Fruit fly (Drosophila melanogaster) whole organism, embryonic: ENCODE results near the gene CG1622.
A peak's percentile ranks its signal among the peaks of the same experiment; 100 is the strongest.

Source experiments
- Atf-2 ChIP-seq: fragments of 200-800 bp; sonication (Bioruptor generic); optimal IDR thresholded peaks from 2 replicates; lab custom pipeline; 2016; ENCODE audit warnings: missing biosample characterization, missing genetic modification characterization
- BEAF-32 ChIP-seq: fragments of 200-800 bp; sonication (Bioruptor generic); optimal IDR thresholded peaks from 3 replicates; lab custom pipeline; 2017; ENCODE audit warnings: missing biosample characterization, missing genetic modification characterization, mild to moderate bottlenecking, moderate library complexity, missing genetic modification reagents
- CG10267 ChIP-seq: fragments of 200-800 bp; sonication (Bioruptor generic); optimal IDR thresholded peaks from 2 replicates; lab custom pipeline; 2018; ENCODE audit warnings: missing biosample characterization, mild to moderate bottlenecking, missing genetic modification characterization, moderate library complexity
- CG11723 ChIP-seq: fragments of 200-800 bp; sonication (Bioruptor generic); optimal IDR thresholded peaks from 2 replicates; lab custom pipeline; 2017; ENCODE audit warnings: missing biosample characterization, mild to moderate bottlenecking, missing genetic modification characterization
- CG12236 ChIP-seq: fragments of 200-800 bp; sonication (Bioruptor generic); optimal IDR thresholded peaks from 2 replicates; lab custom pipeline; 2016; ENCODE audit warnings: missing biosample characterization, missing genetic modification characterization
- CG12391 ChIP-seq: fragments of 200-800 bp; sonication (Bioruptor generic); optimal IDR thresholded peaks from 3 replicates; lab custom pipeline; 2018; ENCODE audit warnings: missing biosample characterization, mild to moderate bottlenecking, missing genetic modification characterization, moderate library complexity
- CG13424 ChIP-seq: fragments of 200-800 bp; sonication (Bioruptor generic); optimal IDR thresholded peaks from 2 replicates; lab custom pipeline; 2019; ENCODE audit warnings: missing biosample characterization, mild to moderate bottlenecking, missing genetic modification characterization, moderate library complexity
- CG13624 ChIP-seq: fragments of 200-800 bp; sonication (Bioruptor generic); optimal IDR thresholded peaks from 2 replicates; lab custom pipeline; 2016; ENCODE audit warnings: missing biosample characterization, missing genetic modification characterization
- CG14965 ChIP-seq: fragments of 200-800 bp; sonication (Bioruptor generic); optimal IDR thresholded peaks from 2 replicates; lab custom pipeline; 2016; ENCODE audit warnings: missing biosample characterization, missing genetic modification characterization, borderline replicate concordance
- CG15696 ChIP-seq: fragments of 200-800 bp; sonication (Bioruptor generic); optimal IDR thresholded peaks from 2 replicates; lab custom pipeline; 2019; ENCODE audit warnings: missing biosample characterization, mild to moderate bottlenecking, missing genetic modification characterization, moderate library complexity
- CG18619 ChIP-seq: fragments of 200-800 bp; sonication (Bioruptor generic); optimal IDR thresholded peaks from 3 replicates; lab custom pipeline; 2017; ENCODE audit warnings: missing biosample characterization, mild to moderate bottlenecking, missing genetic modification characterization
- CG30020 ChIP-seq: fragments of 200-800 bp; optimal IDR thresholded peaks from 2 replicates; lab custom pipeline; 2019; ENCODE audit warnings: missing biosample characterization, mild to moderate bottlenecking, missing genetic modification characterization, moderate library complexity
- CG30431 ChIP-seq: fragments of 200-800 bp; sonication (Bioruptor generic); optimal IDR thresholded peaks from 2 replicates; lab custom pipeline; 2017; ENCODE audit warnings: missing biosample characterization, missing genetic modification characterization
- CG31224 ChIP-seq: fragments of 200-800 bp; sonication (Bioruptor generic); IDR thresholded peaks from 2 replicates; pipeline ENCODE4 v1.3.6; 2022; ENCODE audit warnings: missing biosample characterization, missing genetic modification characterization
- CG32532 ChIP-seq: fragments of 200-800 bp; sonication (Bioruptor generic); IDR thresholded peaks from 2 replicates; pipeline ENCODE4 v1.3.6; 2022; ENCODE audit warnings: missing biosample characterization, missing genetic modification characterization
- CG4328 ChIP-seq: fragments of 200-800 bp; sonication (Bioruptor generic); optimal IDR thresholded peaks from 3 replicates; lab custom pipeline; 2017; ENCODE audit warnings: missing biosample characterization, missing genetic modification reagents, missing genetic modification characterization
- CG5953 ChIP-seq: fragments of 200-800 bp; sonication (Bioruptor generic); IDR thresholded peaks from 2 replicates; pipeline ENCODE4 v1.3.6; 2022; ENCODE audit warnings: missing biosample characterization, missing genetic modification characterization
- CG6813 ChIP-seq: fragments of 200-800 bp; sonication (Bioruptor generic); optimal IDR thresholded peaks from 2 replicates; lab custom pipeline; 2017; ENCODE audit warnings: missing biosample characterization, missing genetic modification characterization, mild to moderate bottlenecking, moderate library complexity, missing genetic modification reagents
- CG7556 ChIP-seq: fragments of 200-800 bp; sonication (Bioruptor generic); optimal IDR thresholded peaks from 2 replicates; lab custom pipeline; 2017; ENCODE audit warnings: missing biosample characterization, mild to moderate bottlenecking, missing genetic modification characterization
- CG7963 ChIP-seq: fragments of 200-800 bp; sonication (Bioruptor generic); IDR thresholded peaks from 3 replicates; pipeline ENCODE4 v1.3.6; 2022; ENCODE audit warnings: missing biosample characterization, missing genetic modification characterization; ENCODE audit not compliant: partially characterized antibody
- Camta ChIP-seq: fragments of 200-800 bp; sonication (Bioruptor generic); optimal IDR thresholded peaks from 2 replicates; lab custom pipeline; 2016; ENCODE audit warnings: missing biosample characterization, missing genetic modification characterization
- CkIIα-i1 ChIP-seq: fragments of 200-800 bp; sonication (Bioruptor generic); IDR thresholded peaks from 2 replicates; pipeline ENCODE4 v1.3.6; 2022; ENCODE audit warnings: missing biosample characterization, missing genetic modification characterization
- D ChIP-seq, 2 experiments: fragments of 200-800 bp in 1 of 2; fragments of >200 bp in 1 of 2; sonication (Bioruptor generic) in 1 of 2; optimal IDR thresholded peaks; 2 replicates in 1 of 2; 3 replicates in 1 of 2; lab custom pipeline; 2017; ENCODE audit warnings: mild to moderate bottlenecking in 1 of 2, missing biosample characterization in 1 of 2, missing genetic modification characterization in 1 of 2, missing genetic modification reagents in 1 of 2
- Doc2 ChIP-seq: fragments of 200-800 bp; sonication (Bioruptor generic); IDR thresholded peaks from 2 replicates; pipeline ENCODE4 v1.3.6; 2022; ENCODE audit warnings: missing biosample characterization, missing genetic modification characterization
- Doc3 ChIP-seq: fragments of 200-800 bp; sonication (Bioruptor generic); IDR thresholded peaks from 3 replicates; pipeline ENCODE4 v1.3.6; 2022; ENCODE audit warnings: missing biosample characterization, missing genetic modification characterization; ENCODE audit not compliant: partially characterized antibody
- E2f2 ChIP-seq: fragments of 200-800 bp; sonication (Bioruptor generic); IDR thresholded peaks from 2 replicates; pipeline ENCODE4 v1.3.6; 2022; ENCODE audit warnings: missing biosample characterization, missing genetic modification characterization
- Lpt ChIP-seq: fragments of >200 bp; optimal IDR thresholded peaks from 2 replicates; lab custom pipeline; 2018; ENCODE audit warnings: missing biosample characterization, missing genetic modification characterization
- Mad ChIP-seq: fragments of 200-800 bp; sonication (Bioruptor generic); optimal IDR thresholded peaks from 2 replicates; lab custom pipeline; 2016; ENCODE audit warnings: missing biosample characterization, missing genetic modification characterization
- NC2β ChIP-seq: fragments of 200-800 bp; sonication (Bioruptor generic); optimal IDR thresholded peaks from 2 replicates; lab custom pipeline; 2016; ENCODE audit warnings: missing biosample characterization, missing genetic modification characterization
- Ravus ChIP-seq: fragments of 200-800 bp; sonication (Bioruptor generic); IDR thresholded peaks from 2 replicates; pipeline ENCODE4 v1.3.6; 2022; ENCODE audit warnings: missing biosample characterization, missing genetic modification characterization
- Scr ChIP-seq: fragments of 200-800 bp; sonication (Bioruptor generic); IDR thresholded peaks from 2 replicates; pipeline ENCODE4 v1.3.6; 2022; ENCODE audit warnings: missing biosample characterization, missing genetic modification characterization; ENCODE audit not compliant: partially characterized antibody
- YL-1 ChIP-seq: fragments of 200-800 bp; sonication (Bioruptor generic); optimal IDR thresholded peaks from 3 replicates; lab custom pipeline; 2017; ENCODE audit warnings: missing biosample characterization, mild to moderate bottlenecking, missing genetic modification characterization
- ab ChIP-seq: fragments of 200-800 bp; sonication (Bioruptor generic); optimal IDR thresholded peaks from 2 replicates; lab custom pipeline; 2016; ENCODE audit warnings: missing biosample characterization, missing genetic modification characterization
- bcd ChIP-seq: fragments of 200-800 bp; sonication (Bioruptor generic); optimal IDR thresholded peaks from 2 replicates; lab custom pipeline; 2017; ENCODE audit warnings: missing biosample characterization, mild to moderate bottlenecking, missing genetic modification characterization
- cato ChIP-seq: fragments of 200-800 bp; sonication (Bioruptor generic); optimal IDR thresholded peaks from 2 replicates; lab custom pipeline; 2016; ENCODE audit warnings: missing biosample characterization, missing genetic modification characterization, borderline replicate concordance
- caup ChIP-seq: fragments of 200-800 bp; sonication (Bioruptor generic); optimal IDR thresholded peaks from 3 replicates; lab custom pipeline; 2017; ENCODE audit warnings: missing biosample characterization, mild to moderate bottlenecking, missing genetic modification characterization, moderate library complexity; ENCODE audit not compliant: severe bottlenecking
- ci ChIP-seq: fragments of 200-800 bp; sonication (Bioruptor generic); IDR thresholded peaks from 3 replicates; pipeline ENCODE4 v1.3.6; 2022; ENCODE audit warnings: missing biosample characterization, missing genetic modification characterization
- crol ChIP-seq: fragments of 200-800 bp; sonication (Bioruptor generic); IDR thresholded peaks from 2 replicates; pipeline ENCODE4 v1.3.6; 2022; ENCODE audit warnings: missing biosample characterization, missing genetic modification characterization
- dan ChIP-seq: fragments of 200-800 bp; sonication (Bioruptor generic); IDR thresholded peaks from 2 replicates; pipeline ENCODE4 v1.3.6; 2022; ENCODE audit warnings: missing biosample characterization, missing genetic modification characterization
- dimm ChIP-seq: fragments of 200-800 bp; sonication (Bioruptor generic); IDR thresholded peaks from 2 replicates; pipeline ENCODE4 v1.3.6; 2022; ENCODE audit warnings: missing biosample characterization, missing genetic modification characterization
- eve ChIP-seq, 2 experiments: fragments of >200 bp; optimal IDR thresholded peaks; 2 replicates each; lab custom pipeline; 2017; ENCODE audit warnings: missing biosample characterization in 2 of 2, missing genetic modification characterization in 2 of 2
- fd102C ChIP-seq: fragments of 200-800 bp; sonication (Bioruptor generic); optimal IDR thresholded peaks from 2 replicates; lab custom pipeline; 2018; ENCODE audit warnings: missing biosample characterization, mild to moderate bottlenecking, missing genetic modification characterization, moderate library complexity
- insv ChIP-seq, 2 experiments: fragments of 200-800 bp; sonication (Bioruptor generic); optimal IDR thresholded peaks; 3 replicates each; lab custom pipeline; 2016 to 2018; ENCODE audit warnings: missing biosample characterization in 2 of 2, missing genetic modification characterization in 2 of 2
- kni ChIP-seq: fragments of 200-800 bp; sonication (Bioruptor generic); optimal IDR thresholded peaks from 3 replicates; lab custom pipeline; 2017; ENCODE audit warnings: mild to moderate bottlenecking, missing biosample characterization, missing genetic modification reagents, missing genetic modification characterization
- lmd ChIP-seq: fragments of 200-800 bp; sonication (Bioruptor generic); IDR thresholded peaks from 2 replicates; pipeline ENCODE4 v1.3.6; 2022; ENCODE audit warnings: missing biosample characterization, missing genetic modification characterization
- nau ChIP-seq: fragments of 200-800 bp; sonication (Bioruptor generic); optimal IDR thresholded peaks from 3 replicates; lab custom pipeline; 2017; ENCODE audit warnings: missing biosample characterization, mild to moderate bottlenecking, missing genetic modification characterization, missing genetic modification reagents
- nom ChIP-seq: fragments of 200-800 bp; sonication (Bioruptor generic); optimal IDR thresholded peaks from 2 replicates; lab custom pipeline; 2017; ENCODE audit warnings: missing biosample characterization, missing genetic modification characterization, mild to moderate bottlenecking, moderate library complexity, missing genetic modification reagents
- twi ChIP-seq: fragments of 200-800 bp; optimal IDR thresholded peaks from 2 replicates; lab custom pipeline; 2019; ENCODE audit warnings: missing biosample characterization, mild to moderate bottlenecking, missing genetic modification characterization, moderate library complexity
- zfh1 ChIP-seq: fragments of 200-800 bp; sonication (Bioruptor generic); IDR thresholded peaks from 3 replicates; pipeline ENCODE4 v1.3.6; 2022; ENCODE audit warnings: missing biosample characterization, missing genetic modification characterization

The CG1622 gene

DNA sequence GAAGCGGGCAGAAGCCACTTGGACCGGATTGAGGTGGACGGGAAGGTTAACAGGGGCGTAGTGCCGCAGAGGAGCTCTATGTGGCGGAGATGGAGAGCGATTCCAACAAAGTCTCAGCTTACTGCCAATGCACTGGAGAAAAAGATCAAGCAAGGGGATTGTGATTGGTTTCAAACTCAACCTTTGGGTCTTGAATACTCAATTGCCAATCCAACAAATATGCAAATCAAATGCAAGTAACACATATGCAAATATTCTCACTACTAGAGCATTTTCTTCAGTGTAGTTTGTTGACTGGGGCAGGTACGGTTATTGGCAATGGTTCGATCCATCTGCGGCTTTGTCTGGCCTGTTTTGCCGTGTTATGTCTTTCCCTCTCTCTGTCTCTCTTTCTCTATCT is 45.6 kb upstream of the CG1622 start (continued):
- TF ChIP-seq Scr (GFP tag; lab: Robert Waterston, UW) (no peak), CG11723 (GFP tag; lab: Kevin White, UChicago) (peak; percentile 64), dimm (GFP tag; lab: Robert Waterston, UW) (peak; percentile 71), D (optimal IDR thresholded peaks at IDR 0.05; lab: Kevin White, UChicago) (no peak), D (GFP tag; optimal IDR thresholded peaks at IDR 0.05; lab: Kevin White, UChicago) (peak; percentile 66), E2f2 (GFP tag; lab: Robert Waterston, UW) (peak; percentile 53), Mad (GFP tag; lab: Kevin White, UChicago) (peak; percentile 24), nom (GFP tag; lab: Kevin White, UChicago) (peak; percentile 91), CkIIα-i1 (0 out of 2 replicates have a peak, but pooled peaks have one; percentile 29), crol (GFP tag; lab: Robert Waterston, UW) (0 out of 2 replicates have a peak, but pooled peaks have one; percentile 10), cato (GFP tag; lab: Kevin White, UChicago) (peak; percentile 10), CG12236 (peak; percentile 60), CG32532 (GFP tag; lab: Robert Waterston, UW) (peak; percentile 77), nau (GFP tag; lab: Kevin White, UChicago) (peak; percentile 58), ci (peak; percentile 93), CG31224 (GFP tag; lab: Robert Waterston, UW) (0 out of 2 replicates have a peak, but pooled peaks have one; percentile 17), Doc2 (GFP tag; lab: Robert Waterston, UW) (peak; percentile 56), zfh1 (GFP tag; lab: Robert Waterston, UW) (peak; percentile 79), CG10267 (peak; percentile 49), kni (GFP tag; lab: Kevin White, UChicago) (peak; percentile 4), CG5953 (peak; percentile 70; the same call in 1 of the 2 replicates), Ravus (GFP tag; lab: Robert Waterston, UW) (no peak), CG18619 (GFP tag; lab: Kevin White, UChicago) (peak; percentile 45), Doc3 (no peak), insv (GFP tag; optimal IDR thresholded peaks at IDR 0.05; lab: Kevin White, UChicago) (no peak), CG7556 (GFP tag; lab: Kevin White, UChicago) (peak; percentile 60), CG30020 (peak; percentile 1), lmd (GFP tag; lab: Robert Waterston, UW) (peak; percentile 79), CG30431 (GFP tag; lab: Kevin White, UChicago) (peak; percentile 59), ab (GFP tag; lab: Kevin White, UChicago) (peak; percentile 79), Camta (GFP tag; lab: Kevin White, UChicago) (peak; percentile 74), CG13624 (GFP tag; lab: Kevin White, UChicago) (peak; percentile 79), CG6813 (GFP tag; lab: Kevin White, UChicago) (peak; percentile 67), CG13424 (tag; lab: Kevin White, UChicago) (peak; percentile 68), dan (GFP tag; lab: Robert Waterston, UW) (no peak), Lpt (GFP tag; lab: Kevin White, UChicago) (no peak), twi (tag; lab: Kevin White, UChicago) (no peak), CG15696 (tag; lab: Kevin White, UChicago) (no peak), fd102C (GFP tag; lab: Kevin White, UChicago) (no peak), CG14965 (GFP tag; lab: Kevin White, UChicago) (no peak), NC2β (GFP tag; lab: Kevin White, UChicago) (peak; percentile 50), caup (GFP tag; lab: Kevin White, UChicago) (peak; percentile 62), BEAF-32 (GFP tag; lab: Kevin White, UChicago) (no peak), CG7963 (no peak), eve (GFP tag; optimal IDR thresholded peaks at IDR 0.05; lab: Kevin White, UChicago) (peak in 1 of 2 experiments; percentile 86), bcd (GFP tag; lab: Kevin White, UChicago) (peak; percentile 77), CG4328 (GFP tag; lab: Kevin White, UChicago) (no peak), Atf-2 (GFP tag; lab: Kevin White, UChicago) (peak; percentile 72), YL-1 (GFP tag; lab: Kevin White, UChicago) (no peak), CG12391 (peak; percentile 64)
